Worm (Caenorhabditis elegans) whole organism, L1 larva: ENCODE data around the gene ZK154.6.

Source experiments
- ces-1 ChIP-seq: fragments of 150-350 bp; optimal IDR thresholded peaks from 2 replicates; lab custom pipeline; 2014; ENCODE audit warnings: missing biosample characterization, missing genetic modification reagents, missing genetic modification characterization
- efl-1 ChIP-seq, 4 experiments: fragments of 150-350 bp; optimal IDR thresholded peaks in 3 of 4; peaks in 1 of 4; 1 replicate in 1 of 4; 2 replicates in 3 of 4; lab custom pipeline; 2014; ENCODE audit warnings: missing biosample characterization in 2 of 4, missing genetic modification characterization in 2 of 4, missing genetic modification reagents in 2 of 4
- egl-27 ChIP-seq, 2 experiments: fragments of 150-350 bp in 1 of 2; sonication (generic microtip); optimal IDR thresholded peaks; 3 replicates each; lab custom pipeline; 2017 to 2018; ENCODE audit warnings: missing biosample characterization in 2 of 2, missing genetic modification characterization in 2 of 2, missing genetic modification reagents in 2 of 2
- nhr-237 ChIP-seq: fragments of 150-350 bp; optimal IDR thresholded peaks from 2 replicates; lab custom pipeline; 2014; ENCODE audit warnings: missing biosample characterization, missing genetic modification characterization
- nhr-85 ChIP-seq: sonication (generic microtip); peaks from one replicate; lab custom pipeline; 2016; ENCODE audit warnings: missing genetic modification characterization, inconsistent platforms, missing compliant biosample characterization
- swsn-7 ChIP-seq: sonication (generic microtip); optimal IDR thresholded peaks from 2 replicates; lab custom pipeline; 2016; ENCODE audit warnings: missing genetic modification characterization, missing compliant biosample characterization
- zag-1 ChIP-seq: fragments of 150-350 bp; optimal IDR thresholded peaks from 2 replicates; lab custom pipeline; 2014; ENCODE audit warnings: missing biosample characterization, missing genetic modification characterization

Gene ZK154.6

DNA sequence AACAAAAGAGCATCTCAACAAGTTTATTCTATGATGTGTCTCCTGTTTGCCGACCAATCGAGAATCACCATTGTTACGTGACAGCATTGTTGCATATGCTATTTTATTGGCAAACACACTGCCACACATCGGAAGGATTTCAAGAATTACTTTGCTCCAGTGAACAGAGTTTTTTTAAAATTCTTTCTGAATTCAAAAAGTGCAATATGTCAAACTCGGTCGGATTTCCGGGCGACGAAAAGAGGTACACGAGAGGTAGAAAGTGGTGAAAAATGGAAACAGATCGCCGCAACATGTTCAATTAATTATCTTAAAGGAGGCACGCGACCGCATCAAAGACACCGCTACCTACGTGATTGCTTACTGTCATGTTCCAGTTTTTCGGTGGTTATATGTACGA, 43.3 kb downstream of the ZK154.6 start:
- no peak for TF ChIP-seq swsn-7 (tag; lab: Kevin White, UChicago)
- no peak for TF ChIP-seq efl-1 (optimal IDR thresholded peaks at IDR 0.05; lab: Kevin White, UChicago)
- peak in 1 of 2 experiments; percentile 63 for TF ChIP-seq efl-1 (GFP tag; optimal IDR thresholded peaks at IDR 0.05 in 1 of 2; lab: Kevin White, UChicago)

DNA sequence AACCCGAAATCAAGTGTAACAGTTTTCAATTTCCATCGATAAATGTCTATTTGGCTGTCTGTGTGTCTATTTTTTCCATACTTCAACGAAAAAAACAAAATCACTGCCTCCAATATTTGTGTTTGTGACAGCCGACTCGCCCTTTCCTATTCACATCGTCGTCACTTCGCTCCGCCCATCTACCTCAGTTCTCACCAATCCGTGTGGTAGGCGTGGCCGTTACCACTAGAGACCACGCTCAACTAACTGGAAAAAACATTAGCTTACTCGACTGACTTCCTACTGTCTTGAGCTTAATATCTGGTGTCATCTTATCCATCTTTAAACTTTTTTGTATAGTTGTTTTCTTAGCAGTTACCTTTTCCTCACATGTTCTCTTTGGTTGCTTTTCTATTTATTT, 48.0 kb downstream of the ZK154.6 start:
- TF ChIP-seq nhr-85: peak; percentile 65
- TF ChIP-seq egl-27 (tag; optimal IDR thresholded peaks at IDR 0.05; lab: Kevin White, UChicago): no peak

DNA sequence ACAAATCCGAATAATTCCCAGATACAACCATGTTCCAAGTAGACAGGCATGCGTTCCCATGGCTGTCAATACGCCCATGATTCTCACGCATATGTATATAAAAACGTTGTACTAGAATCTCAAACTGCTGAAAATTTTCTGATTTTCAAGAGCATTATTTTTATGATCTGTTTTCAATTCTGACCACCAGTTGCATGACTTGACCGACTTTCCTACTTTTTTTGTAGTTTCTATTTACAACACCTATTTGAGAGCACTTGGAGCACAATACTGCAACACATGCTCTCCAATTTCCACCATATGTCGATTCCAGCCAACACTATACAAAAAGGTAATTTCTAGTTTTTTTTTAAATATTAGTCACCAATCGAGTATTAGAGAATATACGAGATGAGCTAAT, 49.4 kb downstream of the ZK154.6 start, which contains the start of gene ref-2:
Gene ref-2 (plus strand): TSS at position 301 of the 400 bp plus-strand sequence.
- TF ChIP-seq ces-1 (GFP tag; lab: Kevin White, UChicago): no peak
- no peak for TF ChIP-seq nhr-237
- TF ChIP-seq zag-1 (tag; lab: Kevin White, UChicago): no peak
- TF ChIP-seq, all 84 proteins: peak for 0
